Fruit fly (Drosophila melanogaster) whole organism, embryonic: Measurements from ENCODE around the gene Cad89D.

Source experiments
- B-H2 ChIP-seq: fragments of 200-800 bp; sonication (Bioruptor generic); optimal IDR thresholded peaks from 2 replicates; lab custom pipeline; 2018; ENCODE audit warnings: missing biosample characterization, mild to moderate bottlenecking, missing genetic modification characterization
- Blimp-1 ChIP-seq: fragments of 200-800 bp; sonication (Bioruptor generic); optimal IDR thresholded peaks from 3 replicates; lab custom pipeline; 2018; ENCODE audit warnings: missing biosample characterization, missing genetic modification characterization, mild to moderate bottlenecking, moderate library complexity, missing genetic modification reagents
- CG10979 ChIP-seq: fragments of 200-800 bp; sonication (Bioruptor generic); optimal IDR thresholded peaks from 2 replicates; lab custom pipeline; 2018; ENCODE audit warnings: missing biosample characterization, mild to moderate bottlenecking, missing genetic modification characterization, moderate library complexity
- CG11247 ChIP-seq: fragments of 200-800 bp; sonication (Bioruptor generic); IDR thresholded peaks from 2 replicates; pipeline ENCODE4 v1.3.6; 2022; ENCODE audit warnings: missing biosample characterization, missing genetic modification characterization
- CG13775 ChIP-seq: fragments of 200-800 bp; sonication (Bioruptor generic); optimal IDR thresholded peaks from 3 replicates; lab custom pipeline; 2017; ENCODE audit warnings: missing biosample characterization, mild to moderate bottlenecking, missing genetic modification characterization
- CG15514 ChIP-seq: fragments of 200-800 bp; sonication (Bioruptor generic); optimal IDR thresholded peaks from 3 replicates; lab custom pipeline; 2017; ENCODE audit warnings: missing biosample characterization, missing genetic modification characterization, mild to moderate bottlenecking, moderate library complexity, missing genetic modification reagents
- CG16813 ChIP-seq: fragments of 200-800 bp; sonication (Bioruptor generic); IDR thresholded peaks from 3 replicates; pipeline ENCODE4 v1.3.6; 2022; ENCODE audit warnings: missing biosample characterization, missing genetic modification characterization; ENCODE audit not compliant: partially characterized antibody
- CG18599 ChIP-seq: fragments of 200-800 bp; sonication (Bioruptor generic); optimal IDR thresholded peaks from 3 replicates; lab custom pipeline; 2017; ENCODE audit warnings: missing biosample characterization, missing genetic modification characterization, mild to moderate bottlenecking, moderate library complexity, missing genetic modification reagents
- CG2875 ChIP-seq: fragments of 200-800 bp; sonication (Bioruptor generic); optimal IDR thresholded peaks from 2 replicates; lab custom pipeline; 2017; ENCODE audit warnings: missing biosample characterization, mild to moderate bottlenecking, missing genetic modification characterization, missing genetic modification reagents
- CG7556 ChIP-seq: fragments of 200-800 bp; sonication (Bioruptor generic); optimal IDR thresholded peaks from 2 replicates; lab custom pipeline; 2017; ENCODE audit warnings: missing biosample characterization, mild to moderate bottlenecking, missing genetic modification characterization
- CG7745 ChIP-seq: fragments of 200-800 bp; sonication (Bioruptor generic); optimal IDR thresholded peaks from 2 replicates; lab custom pipeline; 2018; ENCODE audit warnings: missing biosample characterization, mild to moderate bottlenecking, missing genetic modification characterization, moderate library complexity
- CG9817 ChIP-seq: fragments of 200-800 bp; sonication (Bioruptor generic); optimal IDR thresholded peaks from 2 replicates; lab custom pipeline; 2018; ENCODE audit warnings: missing biosample characterization, mild to moderate bottlenecking, missing genetic modification characterization, moderate library complexity
- D19A ChIP-seq: fragments of 200-800 bp; optimal IDR thresholded peaks from 3 replicates; lab custom pipeline; 2019; ENCODE audit warnings: missing biosample characterization, mild to moderate bottlenecking, missing genetic modification characterization, moderate library complexity
- Dip3 ChIP-seq: fragments of 200-800 bp; sonication (Bioruptor generic); optimal IDR thresholded peaks from 3 replicates; lab custom pipeline; 2016; ENCODE audit warnings: missing biosample characterization, missing genetic modification characterization
- Drgx ChIP-seq: fragments of 200-800 bp; sonication (Bioruptor generic); IDR thresholded peaks from 2 replicates; pipeline ENCODE4 v1.3.6; 2022; ENCODE audit warnings: missing biosample characterization, missing genetic modification characterization
- Eip74EF ChIP-seq, 2 experiments: fragments of 200-800 bp in 1 of 2; fragments of >200 bp in 1 of 2; sonication (Bioruptor generic) in 1 of 2; optimal IDR thresholded peaks; 2 replicates each; lab custom pipeline; 2017 to 2019; ENCODE audit warnings: missing biosample characterization in 2 of 2, missing genetic modification characterization in 2 of 2, mild to moderate bottlenecking in 1 of 2, moderate library complexity in 1 of 2
- H15 ChIP-seq: fragments of 200-800 bp; sonication (Bioruptor generic); IDR thresholded peaks from 3 replicates; pipeline ENCODE4 v1.3.6; 2022; ENCODE audit warnings: missing biosample characterization, missing genetic modification characterization
- Hey ChIP-seq: fragments of 200-800 bp; sonication (Bioruptor generic); optimal IDR thresholded peaks from 3 replicates; lab custom pipeline; 2018; ENCODE audit warnings: missing biosample characterization, mild to moderate bottlenecking, missing genetic modification characterization
- Hr51 ChIP-seq, 2 experiments: fragments of 200-800 bp; sonication (Bioruptor generic); optimal IDR thresholded peaks; 2 replicates in 1 of 2; 3 replicates in 1 of 2; lab custom pipeline; 2016 to 2018; ENCODE audit warnings: missing biosample characterization in 2 of 2, missing genetic modification characterization in 2 of 2, mild to moderate bottlenecking in 1 of 2, moderate library complexity in 1 of 2
- Kr ChIP-seq: fragments of 200-800 bp; sonication (Bioruptor generic); optimal IDR thresholded peaks from 2 replicates; lab custom pipeline; 2017; ENCODE audit warnings: missing biosample characterization, mild to moderate bottlenecking, missing genetic modification characterization
- Med ChIP-seq: fragments of 200-800 bp; sonication (Bioruptor generic); peaks from one replicate; lab custom pipeline; 2016; ENCODE audit warnings: missing biosample characterization, missing genetic modification characterization, mild to moderate bottlenecking, inconsistent platforms, moderate library complexity
- PHDP ChIP-seq: fragments of 200-800 bp; sonication (Bioruptor generic); optimal IDR thresholded peaks from 3 replicates; lab custom pipeline; 2018; ENCODE audit warnings: missing biosample characterization, mild to moderate bottlenecking, missing genetic modification characterization, moderate library complexity
- Sox100B ChIP-seq: fragments of 200-800 bp; sonication (Bioruptor generic); optimal IDR thresholded peaks from 3 replicates; lab custom pipeline; 2018; ENCODE audit warnings: missing biosample characterization, mild to moderate bottlenecking, missing genetic modification characterization
- Xrp1 ChIP-seq: fragments of 200-800 bp; sonication (Bioruptor generic); IDR thresholded peaks from 2 replicates; pipeline ENCODE4 v1.3.6; 2022; ENCODE audit warnings: missing biosample characterization, missing genetic modification characterization
- abd-A ChIP-seq: fragments of 200-800 bp; sonication (Bioruptor generic); optimal IDR thresholded peaks from 3 replicates; lab custom pipeline; 2019; ENCODE audit warnings: missing biosample characterization, mild to moderate bottlenecking, missing genetic modification characterization, moderate library complexity
- ara ChIP-seq: fragments of 200-800 bp; sonication (Bioruptor generic); IDR thresholded peaks from 2 replicates; pipeline ENCODE4 v1.3.6; 2022; ENCODE audit warnings: missing biosample characterization, missing genetic modification characterization
- bsh ChIP-seq, 2 experiments: fragments of 200-800 bp; sonication (Bioruptor generic); optimal IDR thresholded peaks; 2 replicates each; lab custom pipeline; 2017 to 2018; ENCODE audit warnings: mild to moderate bottlenecking in 2 of 2, missing biosample characterization in 2 of 2, missing genetic modification characterization in 2 of 2, moderate library complexity in 1 of 2
- btn ChIP-seq: fragments of 200-800 bp; sonication (Bioruptor generic); optimal IDR thresholded peaks from 2 replicates; lab custom pipeline; 2016; ENCODE audit warnings: missing biosample characterization, missing genetic modification characterization
- cg ChIP-seq: fragments of 200-800 bp; sonication (Bioruptor generic); optimal IDR thresholded peaks from 3 replicates; lab custom pipeline; 2019; ENCODE audit warnings: missing biosample characterization, mild to moderate bottlenecking, missing genetic modification characterization, moderate library complexity
- chm ChIP-seq: fragments of 200-800 bp; sonication (Bioruptor generic); IDR thresholded peaks from 2 replicates; pipeline ENCODE4 v1.3.6; 2022; ENCODE audit warnings: missing biosample characterization, missing genetic modification characterization
- cwo ChIP-seq: fragments of 200-800 bp; sonication (Bioruptor generic); optimal IDR thresholded peaks from 3 replicates; lab custom pipeline; 2017; ENCODE audit warnings: missing biosample characterization, missing genetic modification characterization, mild to moderate bottlenecking, moderate library complexity, missing genetic modification reagents
- dmrt11E ChIP-seq: fragments of 200-800 bp; sonication (Bioruptor generic); optimal IDR thresholded peaks from 3 replicates; lab custom pipeline; 2018; ENCODE audit warnings: missing biosample characterization, mild to moderate bottlenecking, missing genetic modification characterization, moderate library complexity
- esg ChIP-seq: fragments of 200-800 bp; sonication (Bioruptor generic); conservative IDR thresholded peaks from 2 replicates; pipeline ENCODE4 v1.3.6; 2022; ENCODE audit warnings: missing biosample characterization, missing genetic modification characterization
- eve ChIP-seq, 2 experiments: fragments of >200 bp; optimal IDR thresholded peaks; 2 replicates each; lab custom pipeline; 2017; ENCODE audit warnings: missing biosample characterization in 2 of 2, missing genetic modification characterization in 2 of 2
- fd96Cb ChIP-seq: fragments of 200-800 bp; sonication (Bioruptor generic); optimal IDR thresholded peaks from 2 replicates; lab custom pipeline; 2018; ENCODE audit warnings: missing biosample characterization, mild to moderate bottlenecking, missing genetic modification characterization, moderate library complexity
- gce ChIP-seq: fragments of 200-800 bp; sonication (Bioruptor generic); IDR thresholded peaks from 3 replicates; pipeline ENCODE4 v1.3.6; 2022; ENCODE audit warnings: missing biosample characterization, missing genetic modification characterization
- nmo ChIP-seq: fragments of 200-800 bp; sonication (Bioruptor generic); optimal IDR thresholded peaks from 2 replicates; lab custom pipeline; 2018; ENCODE audit warnings: missing biosample characterization, mild to moderate bottlenecking, missing genetic modification characterization, moderate library complexity
- row ChIP-seq: fragments of 200-800 bp; sonication (Bioruptor generic); IDR thresholded peaks from 3 replicates; pipeline ENCODE4 v1.3.6; 2022; ENCODE audit warnings: missing biosample characterization, missing genetic modification characterization
- run ChIP-seq: fragments of 200-800 bp; sonication (Bioruptor generic); optimal IDR thresholded peaks from 3 replicates; lab custom pipeline; 2018; ENCODE audit warnings: missing biosample characterization, mild to moderate bottlenecking, missing genetic modification characterization
- sd ChIP-seq: fragments of 200-800 bp; sonication (Bioruptor generic); optimal IDR thresholded peaks from 3 replicates; lab custom pipeline; 2018; ENCODE audit warnings: missing biosample characterization, mild to moderate bottlenecking, missing genetic modification characterization, moderate library complexity
- sens ChIP-seq: fragments of 200-800 bp; sonication (Bioruptor generic); peaks from one replicate; lab custom pipeline; 2016; ENCODE audit warnings: missing biosample characterization, missing genetic modification characterization
- sr ChIP-seq: fragments of 200-800 bp; sonication (Bioruptor generic); IDR thresholded peaks from 3 replicates; pipeline ENCODE4 v1.3.6; 2022; ENCODE audit warnings: missing biosample characterization, missing genetic modification characterization
- zen ChIP-seq: fragments of 200-800 bp; sonication (Bioruptor generic); optimal IDR thresholded peaks from 3 replicates; lab custom pipeline; 2018; ENCODE audit warnings: missing biosample characterization, mild to moderate bottlenecking, missing genetic modification characterization, moderate library complexity
- zf30C ChIP-seq: fragments of 200-800 bp; sonication (Bioruptor generic); optimal IDR thresholded peaks from 3 replicates; lab custom pipeline; 2018; ENCODE audit warnings: missing biosample characterization, mild to moderate bottlenecking, missing genetic modification characterization
- zfh2 ChIP-seq: fragments of 200-800 bp; sonication (Bioruptor generic); optimal IDR thresholded peaks from 2 replicates; lab custom pipeline; 2016; ENCODE audit warnings: missing biosample characterization, missing genetic modification characterization

Cad89D gene

DNA sequence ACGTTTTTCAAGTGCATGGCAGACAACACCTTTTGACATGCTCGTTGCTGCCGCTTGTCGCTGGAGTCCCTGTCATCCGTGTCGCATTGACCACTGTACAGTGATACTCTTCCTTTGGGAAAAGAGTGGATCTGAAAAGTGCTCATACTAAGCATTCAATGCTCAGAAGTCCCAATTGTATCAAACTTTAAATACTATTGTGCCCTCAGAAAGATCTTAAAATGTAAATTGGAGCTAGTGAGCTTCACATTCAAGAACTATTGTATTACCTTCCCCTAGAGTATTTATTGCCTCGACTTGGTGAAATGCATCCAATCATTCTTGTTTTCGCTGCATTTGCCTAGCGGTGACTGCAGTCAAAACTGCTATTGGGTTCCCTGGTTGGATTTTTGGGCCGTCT is 28.2 kb upstream of the Cad89D start:
- TF ChIP-seq CG16813 (GFP tag; lab: Robert Waterston, UW) (no peak), Drgx (GFP tag; lab: Robert Waterston, UW) (0 out of 2 replicates have a peak, but pooled peaks have one; percentile 29), D19A (tag; lab: Kevin White, UChicago) (peak; percentile 98), Blimp-1 (GFP tag; lab: Kevin White, UChicago) (peak; percentile 12)

dm6 chr3R:16518150-16518662 is 23.0 kb upstream of the Cad89D start:
- TF ChIP-seq sens (peak; percentile 17), Med (GFP tag; lab: Kevin White, UChicago) (peak; percentile 51), chm (GFP tag; lab: Robert Waterston, UW) (peak; percentile 29; the same call in 1 of the 2 replicates), CG2875 (no peak), cg (GFP tag; lab: Kevin White, UChicago) (peak; percentile 39), CG7745 (peak; percentile 45), zen (tag; lab: Kevin White, UChicago) (peak; percentile 60), sr (peak; percentile 85), H15 (GFP tag; lab: Robert Waterston, UW) (no peak), sd (tag; lab: Kevin White, UChicago) (peak; percentile 88), ara (GFP tag; lab: Robert Waterston, UW) (no peak), CG11247 (GFP tag; lab: Robert Waterston, UW) (0 out of 2 replicates have a peak, but pooled peaks have one; percentile 13), B-H2 (GFP tag; lab: Kevin White, UChicago) (no peak), run (tag; lab: Kevin White, UChicago) (peak; percentile 9), abd-A (tag; lab: Kevin White, UChicago) (peak; percentile 70), Hey (tag; lab: Kevin White, UChicago) (peak; percentile 51)
- TF ChIP-seq, all 482 proteins: peak for 12

DNA sequence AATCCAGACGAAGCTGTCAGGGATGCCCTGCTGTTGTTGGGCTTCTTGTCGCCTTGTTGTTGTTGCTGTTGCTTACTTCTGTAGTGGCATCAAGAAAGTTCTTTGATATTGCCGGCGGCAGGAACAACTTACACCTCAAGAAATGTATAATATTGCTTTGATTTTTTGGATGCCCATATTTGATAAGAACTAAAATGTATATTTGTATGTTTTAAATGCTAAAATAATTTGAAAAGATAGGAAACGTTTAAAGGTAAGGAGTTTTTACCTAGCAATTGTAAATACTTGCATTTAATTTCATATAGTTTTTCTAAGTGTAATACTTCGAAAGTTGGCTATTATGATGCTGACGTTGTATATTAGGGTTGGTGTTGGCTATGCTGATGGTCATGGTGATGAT is 14.9 kb upstream of the Cad89D start:
- peak; percentile 11 for TF ChIP-seq CG13775 (GFP tag; lab: Kevin White, UChicago)
- TF ChIP-seq esg (GFP tag; lab: Robert Waterston, UW) = 0 out of 2 replicates have a peak, but pooled peaks have one; percentile 20
- peak; percentile 54; the same call in 2 of the 3 replicates for TF ChIP-seq row (GFP tag; lab: Robert Waterston, UW)
- TF ChIP-seq CG10979 = peak; percentile 70
- TF ChIP-seq CG9817 (tag; lab: Kevin White, UChicago) = peak; percentile 16
- peak in 1 of 2 experiments; percentile 13 for TF ChIP-seq Eip74EF (GFP tag; optimal IDR thresholded peaks at IDR 0.05; lab: Kevin White, UChicago)
- TF ChIP-seq Xrp1 (GFP tag; lab: Robert Waterston, UW) = peak; percentile 49; the same call in 1 of the 2 replicates
- TF ChIP-seq zf30C (GFP tag; lab: Kevin White, UChicago) = peak; percentile 41
- TF ChIP-seq Kr (GFP tag; lab: Kevin White, UChicago) = no peak
- no peak for TF ChIP-seq zfh2 (GFP tag; lab: Kevin White, UChicago)
- peak; percentile 2 for TF ChIP-seq CG15514 (GFP tag; lab: Kevin White, UChicago)
- no peak for TF ChIP-seq btn (GFP tag; lab: Kevin White, UChicago)
- peak; percentile 41 for TF ChIP-seq nmo (GFP tag; lab: Kevin White, UChicago)
- peak in 1 of 2 experiments; percentile 69 for TF ChIP-seq bsh (GFP tag; optimal IDR thresholded peaks at IDR 0.05; lab: Kevin White, UChicago)
- TF ChIP-seq CG18599 (GFP tag; lab: Kevin White, UChicago) = peak; percentile 44
- TF ChIP-seq CG7556 (GFP tag; lab: Kevin White, UChicago) = peak; percentile 43
- peak in 1 of 2 experiments; percentile 67 for TF ChIP-seq eve (GFP tag; optimal IDR thresholded peaks at IDR 0.05; lab: Kevin White, UChicago)
- no peak for TF ChIP-seq Dip3 (GFP tag; lab: Kevin White, UChicago)
- TF ChIP-seq Med (GFP tag; lab: Kevin White, UChicago) = peak; percentile 54
- peak; percentile 7 for TF ChIP-seq cwo (GFP tag; lab: Kevin White, UChicago)
- peak; percentile 35 for TF ChIP-seq dmrt11E (tag; lab: Kevin White, UChicago)
- peak; percentile 37 for TF ChIP-seq Sox100B (GFP tag; lab: Kevin White, UChicago)
- TF ChIP-seq PHDP = peak; percentile 53
- peak; percentile 33; the same call in 1 of the 3 replicates for TF ChIP-seq gce (GFP tag; lab: Robert Waterston, UW)
- TF ChIP-seq Hr51 (GFP tag; optimal IDR thresholded peaks at IDR 0.05; lab: Kevin White, UChicago) = peak in 1 of 2 experiments; percentile 60
- TF ChIP-seq fd96Cb (tag; lab: Kevin White, UChicago) = peak; percentile 34
